Fruit fly (Drosophila melanogaster) whole organism, wandering third instar larva: Measurements from ENCODE around the gene dsx.

ENCODE experiments used
- Abd-B ChIP-seq: fragments of >200 bp; optimal IDR thresholded peaks from 2 replicates; lab custom pipeline; 2017; ENCODE audit warnings: missing biosample characterization, missing genetic modification characterization
- CG32264 ChIP-seq: fragments of 200-800 bp; sonication (Bioruptor generic); optimal IDR thresholded peaks from 2 replicates; lab custom pipeline; 2016; ENCODE audit warnings: missing biosample characterization, missing genetic modification characterization
- CrebA ChIP-seq: fragments of 200-800 bp; sonication (Bioruptor generic); optimal IDR thresholded peaks from 2 replicates; lab custom pipeline; 2016; ENCODE audit warnings: missing biosample characterization, mild to moderate bottlenecking, missing genetic modification characterization, borderline replicate concordance
- Dfd ChIP-seq: fragments of >200 bp; optimal IDR thresholded peaks from 2 replicates; lab custom pipeline; 2017; ENCODE audit warnings: missing biosample characterization, missing genetic modification characterization
- Dif ChIP-seq: fragments of 200-275, 200-300 bp; sonication (Bioruptor generic); optimal IDR thresholded peaks from 2 replicates; lab custom pipeline; 2018; ENCODE audit warnings: missing biosample characterization, missing genetic modification characterization; ENCODE audit not compliant: partially characterized antibody
- GATAd ChIP-seq: sonication (Bioruptor generic); optimal IDR thresholded peaks from 2 replicates; lab custom pipeline; 2016; ENCODE audit warnings: missing biosample characterization, missing genetic modification characterization
- HLH106 ChIP-seq: fragments of 200-800 bp; optimal IDR thresholded peaks from 3 replicates; lab custom pipeline; 2019; ENCODE audit warnings: missing biosample characterization, mild to moderate bottlenecking, missing genetic modification characterization, moderate library complexity
- Hnf4 ChIP-seq: fragments of 200-800 bp; sonication (Bioruptor generic); optimal IDR thresholded peaks from 2 replicates; lab custom pipeline; 2016; ENCODE audit warnings: missing biosample characterization, mild to moderate bottlenecking, missing genetic modification characterization
- Hr78 ChIP-seq: fragments of >200 bp; optimal IDR thresholded peaks from 2 replicates; lab custom pipeline; 2017; ENCODE audit warnings: missing biosample characterization, missing genetic modification characterization
- Hr83 ChIP-seq: fragments of 200-300 bp; sonication (Bioruptor generic); optimal IDR thresholded peaks from 2 replicates; lab custom pipeline; 2016; ENCODE audit warnings: missing biosample characterization, mild to moderate bottlenecking, missing genetic modification characterization, moderate library complexity; ENCODE audit not compliant: poor library complexity, severe bottlenecking
- Jra ChIP-seq: sonication (Bioruptor generic); optimal IDR thresholded peaks from 2 replicates; lab custom pipeline; 2016; ENCODE audit warnings: missing biosample characterization, missing genetic modification characterization
- Mio ChIP-seq: sonication (Bioruptor generic); optimal IDR thresholded peaks from 2 replicates; lab custom pipeline; 2016; ENCODE audit warnings: missing biosample characterization, missing genetic modification characterization
- Myc ChIP-seq: fragments of >200 bp; optimal IDR thresholded peaks from 2 replicates; lab custom pipeline; 2017
- OdsH ChIP-seq: fragments of 200-800 bp; sonication (Bioruptor generic); optimal IDR thresholded peaks from 2 replicates; lab custom pipeline; 2016; ENCODE audit warnings: missing biosample characterization, mild to moderate bottlenecking, missing genetic modification characterization
- Rel ChIP-seq, 2 experiments: fragments of 200-800 bp; sonication (Bioruptor generic) in 1 of 2; optimal IDR thresholded peaks; 2 replicates in 1 of 2; 3 replicates in 1 of 2; lab custom pipeline; 2016 to 2019; ENCODE audit warnings: mild to moderate bottlenecking in 2 of 2, missing biosample characterization in 2 of 2, missing genetic modification characterization in 2 of 2, moderate library complexity in 1 of 2
- Sp1 ChIP-seq: fragments of 200-800 bp; sonication (Bioruptor generic); optimal IDR thresholded peaks from 3 replicates; lab custom pipeline; 2019; ENCODE audit warnings: missing biosample characterization, mild to moderate bottlenecking, missing genetic modification characterization, moderate library complexity
- Vsx2 ChIP-seq: fragments of 200-300, 225-300 bp; sonication (Bioruptor generic); optimal IDR thresholded peaks from 2 replicates; lab custom pipeline; 2018; ENCODE audit warnings: missing biosample characterization, missing genetic modification characterization; ENCODE audit not compliant: partially characterized antibody
- br ChIP-seq: fragments of 200-800 bp; sonication (Bioruptor generic); optimal IDR thresholded peaks from 2 replicates; lab custom pipeline; 2016; ENCODE audit warnings: missing biosample characterization, missing genetic modification characterization
- dmrt93B ChIP-seq: fragments of 200-800 bp; sonication (Bioruptor generic); optimal IDR thresholded peaks from 2 replicates; lab custom pipeline; 2018; ENCODE audit warnings: missing biosample characterization, mild to moderate bottlenecking, missing genetic modification characterization
- dsf ChIP-seq: sonication (Bioruptor generic); optimal IDR thresholded peaks from 2 replicates; lab custom pipeline; 2016; ENCODE audit warnings: missing biosample characterization, missing genetic modification characterization, borderline replicate concordance
- foxo ChIP-seq, 2 experiments: fragments of 200-800 bp; sonication (Bioruptor generic); optimal IDR thresholded peaks; 2 replicates in 1 of 2; 3 replicates in 1 of 2; lab custom pipeline; 2016 to 2017; ENCODE audit warnings: missing biosample characterization in 2 of 2, missing genetic modification characterization in 2 of 2
- fru ChIP-seq: fragments of 200-800 bp; sonication (Bioruptor generic); optimal IDR thresholded peaks from 3 replicates; lab custom pipeline; 2016; ENCODE audit warnings: missing biosample characterization, mild to moderate bottlenecking, missing genetic modification characterization
- jim ChIP-seq: fragments of 175-275, 200-325 bp; sonication (Bioruptor generic); optimal IDR thresholded peaks from 2 replicates; lab custom pipeline; 2016; ENCODE audit warnings: missing biosample characterization, mild to moderate bottlenecking, missing genetic modification characterization
- lola ChIP-seq: fragments of >200 bp; optimal IDR thresholded peaks from 2 replicates; lab custom pipeline; 2017; ENCODE audit warnings: missing biosample characterization, missing genetic modification characterization
- pan ChIP-seq: fragments of >200 bp; optimal IDR thresholded peaks from 2 replicates; lab custom pipeline; 2017
- rgr ChIP-seq: fragments of 200-800 bp; sonication (Bioruptor generic); optimal IDR thresholded peaks from 3 replicates; lab custom pipeline; 2016; ENCODE audit warnings: missing biosample characterization, mild to moderate bottlenecking, missing genetic modification characterization
- sage ChIP-seq: fragments of 200-800 bp; sonication (Bioruptor generic); optimal IDR thresholded peaks from 2 replicates; lab custom pipeline; 2016; ENCODE audit warnings: missing biosample characterization, mild to moderate bottlenecking, missing genetic modification characterization
- sv ChIP-seq: fragments of 200-800 bp; sonication (Bioruptor generic); optimal IDR thresholded peaks from 3 replicates; lab custom pipeline; 2016; ENCODE audit warnings: missing biosample characterization, missing genetic modification characterization
- tai ChIP-seq: sonication (Bioruptor generic); optimal IDR thresholded peaks from 2 replicates; lab custom pipeline; 2016; ENCODE audit warnings: missing biosample characterization, missing genetic modification characterization
- usp ChIP-seq: fragments of >200 bp; optimal IDR thresholded peaks from 2 replicates; lab custom pipeline; 2017; ENCODE audit warnings: missing biosample characterization, missing genetic modification characterization

The dsx gene

DNA sequence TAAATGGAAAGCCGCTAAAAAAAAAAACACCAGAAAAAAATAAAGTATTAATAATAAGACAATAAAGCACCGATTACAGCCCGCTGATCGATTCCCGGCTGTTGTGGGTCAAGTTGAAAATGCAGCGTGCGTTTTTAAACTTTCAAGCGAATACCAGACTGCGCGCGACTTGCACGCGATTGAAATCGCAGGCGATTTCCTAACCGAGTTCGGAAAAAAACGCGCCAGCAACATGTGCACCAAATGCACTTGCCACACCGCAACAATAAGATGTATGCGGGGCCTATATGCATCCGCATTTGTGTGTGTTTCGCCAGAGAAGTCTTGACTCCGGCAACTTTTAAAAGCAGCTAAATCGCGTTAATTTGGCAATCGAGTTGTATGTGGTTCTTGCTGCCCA is 24.2 kb upstream of the dsx start:
- TF ChIP-seq fru (GFP tag; lab: Kevin White, UChicago) (no peak), Myc (peak; percentile 38), foxo (GFP tag; optimal IDR thresholded peaks at IDR 0.05; lab: Kevin White, UChicago) (no peak), Dif (GFP tag; lab: Kevin White, UChicago) (no peak), Hnf4 (GFP tag; lab: Kevin White, UChicago) (no peak), sv (no peak), dmrt93B (no peak), Hr78 (no peak)
- TF ChIP-seq, all 38 proteins: peak for 1

- TF ChIP-seq fru (GFP tag; lab: Kevin White, UChicago) = peak; percentile 39
- no peak for TF ChIP-seq Dfd
- no peak for TF ChIP-seq foxo (GFP tag; optimal IDR thresholded peaks at IDR 0.05; lab: Kevin White, UChicago)
Observed at dm6 chr3R:7990799-7991423, 23.7 kb upstream of the dsx start.

dm6 chr3R:7990257-7990656 is 23.0 kb upstream of the dsx start:
- TF ChIP-seq Dfd = peak; percentile 51
- TF ChIP-seq br (GFP tag; lab: Kevin White, UChicago) = no peak
- no peak for TF ChIP-seq HLH106

dm6 chr3R:7981396-7981795 is 14.2 kb upstream of the dsx start:
- TF ChIP-seq Vsx2 (peak; percentile 50), Myc (peak; percentile 63), Dfd (no peak), sv (no peak), rgr (GFP tag; lab: Kevin White, UChicago) (no peak), Sp1 (GFP tag; lab: Kevin White, UChicago) (no peak), tai (GFP tag; lab: Kevin White, UChicago) (peak; percentile 24), GATAd (no peak), pan (lab: Kevin White, UChicago) (no peak), Abd-B (GFP tag; lab: Kevin White, UChicago) (no peak), jim (GFP tag; lab: Kevin White, UChicago) (no peak), lola (GFP tag; lab: Kevin White, UChicago) (no peak)

- no peak for TF ChIP-seq Myc
- no peak for TF ChIP-seq foxo (GFP tag; optimal IDR thresholded peaks at IDR 0.05; lab: Kevin White, UChicago)
- no peak for TF ChIP-seq usp (GFP tag; lab: Kevin White, UChicago)
- no peak for TF ChIP-seq OdsH (GFP tag; lab: Kevin White, UChicago)
- no peak for TF ChIP-seq Dfd
- TF ChIP-seq Hr78 = no peak
- TF ChIP-seq dsf = no peak
- no peak for TF ChIP-seq HLH106
- no peak for TF ChIP-seq CG32264 (GFP tag; lab: Kevin White, UChicago)
- no peak for TF ChIP-seq sv
- TF ChIP-seq Hnf4 (GFP tag; lab: Kevin White, UChicago) = no peak
- no peak for TF ChIP-seq jim (GFP tag; lab: Kevin White, UChicago)
- TF ChIP-seq sage (GFP tag; lab: Kevin White, UChicago) = no peak
- no peak for TF ChIP-seq Mio (GFP tag; lab: Kevin White, UChicago)
- TF ChIP-seq Hr83 (GFP tag; lab: Kevin White, UChicago) = no peak
- no peak for TF ChIP-seq Jra
- TF ChIP-seq, all 38 proteins: peak for 0
Observed at dm6 chr3R:7980222-7980621, 13.0 kb upstream of the dsx start, which contains the start of gene Sfp84E. Sfp84E (minus strand) TSS chr3R:7980322.

dm6 chr3R:7978379-7979009 is 11.3 kb upstream of the dsx start, which contains the start of the genes CD98hc and Os-C:
CD98hc (minus strand) TSS chr3R:7978428.
Os-C (plus strand) TSS chr3R:7978959.
- TF ChIP-seq Sp1 (GFP tag; lab: Kevin White, UChicago) (peak; percentile 2), Rel (GFP tag; optimal IDR thresholded peaks at IDR 0.05; lab: Kevin White, UChicago) (no peak), Rel (tag; optimal IDR thresholded peaks at IDR 0.05; lab: Kevin White, UChicago) (no peak), CrebA (GFP tag; lab: Kevin White, UChicago) (peak; percentile 84), Abd-B (GFP tag; lab: Kevin White, UChicago) (no peak)
